Worm (Caenorhabditis elegans): ENCODE measurements around the gene cal-2.

The cal-2 gene

DNA sequence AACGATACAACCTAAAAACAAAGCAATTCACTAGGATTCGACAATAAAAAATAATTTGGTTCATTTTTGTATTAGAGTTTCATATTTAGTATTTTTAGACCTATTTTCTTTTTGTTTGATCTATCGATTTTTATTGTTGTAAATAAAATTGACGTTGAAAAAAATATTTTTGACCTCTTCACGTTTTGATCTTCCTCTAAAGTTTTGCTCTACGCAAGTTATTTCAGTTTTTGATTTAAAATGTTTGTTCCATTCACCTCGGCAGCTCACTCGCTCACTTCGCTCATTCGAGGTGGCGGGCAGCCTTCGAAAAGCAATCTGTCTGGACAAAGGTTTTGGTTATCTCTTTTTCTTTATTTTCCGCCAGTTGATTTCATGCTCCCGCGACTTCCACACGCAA, 29.8 kb upstream of the cal-2 start, which contains the start of gene enol-1 (continued):
- peak; percentile 50 for TF ChIP-seq F33H1.4 (GFP tag; IDR thresholded peaks at IDR 0.05)
- TF ChIP-seq ceh-79 (tag; optimal IDR thresholded peaks at IDR 0.05) = no peak
- TF ChIP-seq lag-1 (GFP tag; IDR thresholded peaks at IDR 0.05) = no peak
- no peak; the same call in 1 of the 2 replicates for TF ChIP-seq madf-3 (GFP tag; IDR thresholded peaks at IDR 0.05)
- no peak for TF ChIP-seq tbp1 (GFP tag; optimal IDR thresholded peaks at IDR 0.05)
- TF ChIP-seq xnd-1 (tag; optimal IDR thresholded peaks at IDR 0.05) = peak; percentile 66
- no peak for TF ChIP-seq snpc-1.1 (tag; optimal IDR thresholded peaks at IDR 0.05; ENCODE audit: insufficient read depth)
- TF ChIP-seq snpc-4 (GFP tag; optimal IDR thresholded peaks at IDR 0.05) = no peak
- TF ChIP-seq snpc-4 (tag; optimal IDR thresholded peaks at IDR 0.05) = no peak
- TF ChIP-seq mes-4 (tag; optimal IDR thresholded peaks at IDR 0.05) = no peak
- no peak for TF ChIP-seq ztf-26 (tag; optimal IDR thresholded peaks at IDR 0.05)
- no peak for TF ChIP-seq let-607 (tag; optimal IDR thresholded peaks at IDR 0.05)
- TF ChIP-seq Y67H2A.10 (GFP tag; conservative IDR thresholded peaks at IDR 0.05) = no peak
- no peak for TF ChIP-seq C06A6.2 (GFP tag; conservative IDR thresholded peaks at IDR 0.05)
- TF ChIP-seq ztf-6 (GFP tag; IDR thresholded peaks at IDR 0.05) = no peak
- peak; percentile 34 for TF ChIP-seq lsl-1 (GFP tag; optimal IDR thresholded peaks at IDR 0.05)
- no peak for TF ChIP-seq B0019.2 (GFP tag; conservative IDR thresholded peaks at IDR 0.05)
- TF ChIP-seq ccch-3 (GFP tag; optimal IDR thresholded peaks at IDR 0.05) = no peak
- no peak for TF ChIP-seq ztf-25 (GFP tag; IDR thresholded peaks at IDR 0.05)
- no peak for TF ChIP-seq lir-1 (GFP tag; conservative IDR thresholded peaks at IDR 0.05)
- TF ChIP-seq hrde-1 (tag; optimal IDR thresholded peaks at IDR 0.05; ENCODE audit: borderline replicate concordance) = no peak
- TF ChIP-seq him-1 (tag; optimal IDR thresholded peaks at IDR 0.05) = no peak
- TF ChIP-seq lin-54 (GFP tag; optimal IDR thresholded peaks at IDR 0.05) = peak; percentile 15
- no peak for TF ChIP-seq attf-3 (GFP tag; conservative IDR thresholded peaks at IDR 0.05)
- no peak for TF ChIP-seq ama-1 (optimal IDR thresholded peaks at IDR 0.05)
- no peak for TF ChIP-seq ama-1 (GFP tag; optimal IDR thresholded peaks at IDR 0.05)
- peak; percentile 70 for TF ChIP-seq ceh-91 (GFP tag; IDR thresholded peaks at IDR 0.05)
- no peak for TF ChIP-seq dox-1 (GFP tag; IDR thresholded peaks at IDR 0.05)
- TF ChIP-seq ekl-4 (GFP tag; IDR thresholded peaks at IDR 0.05) = no peak
- no peak for TF ChIP-seq T26A5.8 (tag; optimal IDR thresholded peaks at IDR 0.05)
- TF ChIP-seq F55B11.4 (tag; optimal IDR thresholded peaks at IDR 0.05; ENCODE audit: borderline replicate concordance, insufficient read depth) = no peak
- no peak for TF ChIP-seq ztf-28 (GFP tag; IDR thresholded peaks at IDR 0.05)
- TF ChIP-seq egl-44 (GFP tag; IDR thresholded peaks at IDR 0.05) = no peak
- TF ChIP-seq rec-8 (tag; optimal IDR thresholded peaks at IDR 0.05) = no peak
- no peak for TF ChIP-seq nhr-80 (tag; optimal IDR thresholded peaks at IDR 0.05)
- no peak for TF ChIP-seq atf-7 (tag; optimal IDR thresholded peaks at IDR 0.05)
- no peak for TF ChIP-seq hlh-12 (tag; optimal IDR thresholded peaks at IDR 0.05)
- no peak for TF ChIP-seq ceh-27 (GFP tag; optimal IDR thresholded peaks at IDR 0.05)
- TF ChIP-seq rpc-1 (optimal IDR thresholded peaks at IDR 0.05) = no peak
- no peak for TF ChIP-seq rpc-1 (tag; optimal IDR thresholded peaks at IDR 0.05)
- TF ChIP-seq bed-1 (GFP tag; IDR thresholded peaks at IDR 0.05) = no peak
- no peak for TF ChIP-seq cebp-1 (GFP tag; IDR thresholded peaks at IDR 0.05)
- TF ChIP-seq cebp-1 (tag; optimal IDR thresholded peaks at IDR 0.05) = peak; percentile 12
- no peak for TF ChIP-seq snpc-1.3 (tag; optimal IDR thresholded peaks at IDR 0.05; ENCODE audit: insufficient read depth)
- no peak for TF ChIP-seq somi-1 (GFP tag; optimal IDR thresholded peaks at IDR 0.05)
- TF ChIP-seq nhr-90 (tag; optimal IDR thresholded peaks at IDR 0.05) = no peak
- TF ChIP-seq F37B4.10 (GFP tag; IDR thresholded peaks at IDR 0.05) = no peak
- no peak for TF ChIP-seq ceh-58 (GFP tag; IDR thresholded peaks at IDR 0.05)
- no peak for TF ChIP-seq madf-10 (tag; optimal IDR thresholded peaks at IDR 0.05)
- no peak for TF ChIP-seq nhr-120 (GFP tag; IDR thresholded peaks at IDR 0.05)

All from whole organism, young adult.